2 worm cellular contexts compared by ENCODE assay signal in the genomic region with DNA sequence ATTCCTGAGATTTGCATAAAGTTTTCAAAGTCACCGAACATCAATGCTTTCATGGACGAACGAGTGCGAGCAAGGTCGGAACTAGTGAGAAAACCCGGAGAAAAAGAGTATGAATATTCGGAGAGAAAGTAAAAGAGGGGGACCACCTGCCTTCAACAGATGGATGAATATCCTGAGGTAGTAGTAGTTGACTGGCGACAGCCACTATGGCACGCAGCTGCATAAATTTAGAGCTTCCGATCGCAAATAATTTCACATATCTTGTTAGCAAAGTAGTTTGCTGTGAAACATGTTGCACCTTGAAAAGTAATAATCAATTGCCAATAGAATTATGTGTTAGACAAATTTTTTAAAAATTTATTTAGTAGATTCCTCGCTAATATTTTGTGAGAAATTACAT.
TF ChIP-seq lines count a peak whose summit lies in the region.

No protein-coding gene starts in this region.

TF ChIP-seq in whole organism, L4 larva, 104 proteins besides CTCF, POLR2A, EP300 and RAD21:
- TF ChIP-seq aha-1 (tag; lab: Kevin White, UChicago) (peak; percentile 94), lsy-2 (tag; optimal IDR thresholded peaks at IDR 0.05; lab: Kevin White, UChicago) (no peak)

TF ChIP-seq in whole organism, mixed stage, embryonic, 35 proteins besides CTCF, POLR2A, EP300 and RAD21:
- TF ChIP-seq tbx-8 (GFP tag; optimal IDR thresholded peaks at IDR 0.05; lab: Kevin White, UChicago) (no peak), nhr-12 (tag; optimal IDR thresholded peaks at IDR 0.05; lab: Kevin White, UChicago) (no peak), drap-1 (GFP tag; optimal IDR thresholded peaks at IDR 0.05; lab: Kevin White, UChicago) (no peak), blmp-1 (tag; optimal IDR thresholded peaks at IDR 0.05; lab: Kevin White, UChicago) (no peak), elt-3 (tag; optimal IDR thresholded peaks at IDR 0.05; lab: Kevin White, UChicago) (no peak), elt-1 (tag; optimal IDR thresholded peaks at IDR 0.05; lab: Kevin White, UChicago; ENCODE audit: borderline replicate concordance, insufficient read depth) (no peak), hlh-1 (tag; optimal IDR thresholded peaks at IDR 0.05; lab: Kevin White, UChicago) (peak; percentile 42), lin-32 (GFP tag; optimal IDR thresholded peaks at IDR 0.05; lab: Kevin White, UChicago) (peak; percentile 52), unc-62 (GFP tag; optimal IDR thresholded peaks at IDR 0.05; lab: Kevin White, UChicago) (no peak), ceh-43 (GFP tag; optimal IDR thresholded peaks at IDR 0.05; lab: Kevin White, UChicago) (no peak), unc-120 (tag; optimal IDR thresholded peaks at IDR 0.05; lab: Kevin White, UChicago; ENCODE audit: poor library complexity, severe bottlenecking) (peak; percentile 31)
